Worm (Caenorhabditis elegans) whole organism, L3 larva: Measurements from ENCODE around the gene hid-1.

Source experiments
- R02D3.7 ChIP-seq: fragments of 150-350 bp; optimal IDR thresholded peaks from 2 replicates; lab custom pipeline; 2014; ENCODE audit warnings: missing biosample characterization, missing genetic modification characterization
- aly-2 ChIP-seq: fragments of 150-350 bp; optimal IDR thresholded peaks from 2 replicates; lab custom pipeline; 2014; ENCODE audit warnings: missing biosample characterization, missing genetic modification characterization
- ama-1 ChIP-seq: fragments of 150-350 bp; optimal IDR thresholded peaks from 2 replicates; lab custom pipeline; 2018
- ceh-16 ChIP-seq: sonication (generic microtip); optimal IDR thresholded peaks from 2 replicates; lab custom pipeline; 2017; ENCODE audit warnings: missing biosample characterization, missing genetic modification characterization
- ceh-28 ChIP-seq: fragments of 150-350 bp; optimal IDR thresholded peaks from 2 replicates; lab custom pipeline; 2014; ENCODE audit warnings: missing biosample characterization, missing genetic modification reagents, missing genetic modification characterization
- ceh-82 ChIP-seq: fragments of 150-350 bp; optimal IDR thresholded peaks from 2 replicates; lab custom pipeline; 2014; ENCODE audit warnings: missing biosample characterization, missing genetic modification characterization
- ceh-9 ChIP-seq: sonication (generic microtip); optimal IDR thresholded peaks from 2 replicates; lab custom pipeline; 2018; ENCODE audit warnings: missing biosample characterization, missing genetic modification characterization
- daf-12 ChIP-seq: fragments of 150-350 bp; optimal IDR thresholded peaks from 2 replicates; lab custom pipeline; 2014; ENCODE audit warnings: missing biosample characterization, missing genetic modification reagents, missing genetic modification characterization
- egl-27 ChIP-seq: sonication (generic microtip); optimal IDR thresholded peaks from 4 replicates; lab custom pipeline; 2017; ENCODE audit warnings: missing biosample characterization, missing genetic modification reagents, missing genetic modification characterization
- egl-5 ChIP-seq: fragments of 150-350 bp; optimal IDR thresholded peaks from 2 replicates; lab custom pipeline; 2017; ENCODE audit warnings: missing biosample characterization, missing genetic modification reagents, missing genetic modification characterization, inconsistent platforms
- elt-2 ChIP-seq: sonication (generic microtip); optimal IDR thresholded peaks from 2 replicates; lab custom pipeline; 2016; ENCODE audit warnings: missing genetic modification reagents, mild to moderate bottlenecking, missing genetic modification characterization, missing compliant biosample characterization
- elt-3 ChIP-seq, 3 experiments: fragments of 150-350 bp in 1 of 3; sonication (generic microtip) in 2 of 3; optimal IDR thresholded peaks; 2 replicates in 2 of 3; 4 replicates in 1 of 3; lab custom pipeline; 2014 to 2017; ENCODE audit warnings: missing biosample characterization in 3 of 3, missing genetic modification characterization in 3 of 3
- eor-1 ChIP-seq, 2 experiments: fragments of 150-350 bp; optimal IDR thresholded peaks; 2 replicates each; lab custom pipeline; 2014 to 2018; ENCODE audit warnings: missing biosample characterization in 2 of 2, missing genetic modification characterization in 2 of 2
- fkh-10 ChIP-seq: sonication (generic microtip); optimal IDR thresholded peaks from 2 replicates; lab custom pipeline; 2017; ENCODE audit warnings: missing biosample characterization, missing genetic modification reagents, missing genetic modification characterization
- fkh-2 ChIP-seq: fragments of 150-350 bp; optimal IDR thresholded peaks from 2 replicates; lab custom pipeline; 2014; ENCODE audit warnings: missing biosample characterization, missing genetic modification reagents, missing genetic modification characterization
- hmg-11 ChIP-seq: sonication (generic microtip); optimal IDR thresholded peaks from 2 replicates; lab custom pipeline; 2016; ENCODE audit warnings: missing genetic modification characterization, missing compliant biosample characterization
- jun-1 ChIP-seq: fragments of 150-350 bp; optimal IDR thresholded peaks from 2 replicates; lab custom pipeline; 2014; ENCODE audit warnings: missing biosample characterization, missing genetic modification reagents, missing genetic modification characterization
- lin-15B ChIP-seq: fragments of 150-350 bp; optimal IDR thresholded peaks from 2 replicates; lab custom pipeline; 2014; ENCODE audit warnings: missing biosample characterization, missing genetic modification characterization
- lsy-12 ChIP-seq: sonication (generic microtip); optimal IDR thresholded peaks from 2 replicates; lab custom pipeline; 2016; ENCODE audit warnings: mild to moderate bottlenecking, missing genetic modification characterization, missing compliant biosample characterization
- nfya-1 ChIP-seq: sonication (generic microtip); optimal IDR thresholded peaks from 2 replicates; lab custom pipeline; 2017; ENCODE audit warnings: missing genetic modification characterization, mild to moderate bottlenecking, missing compliant biosample characterization, antibody characterized with exemption, moderate library complexity; ENCODE audit not compliant: insufficient read depth
- nhr-11 ChIP-seq: fragments of 150-350 bp; optimal IDR thresholded peaks from 2 replicates; lab custom pipeline; 2014; ENCODE audit warnings: missing biosample characterization, missing genetic modification characterization
- nhr-12 ChIP-seq: fragments of 150-350 bp; optimal IDR thresholded peaks from 2 replicates; lab custom pipeline; 2014; ENCODE audit warnings: missing biosample characterization, missing genetic modification characterization
- nhr-23 ChIP-seq: fragments of 150-350 bp; optimal IDR thresholded peaks from 2 replicates; lab custom pipeline; 2014; ENCODE audit warnings: missing biosample characterization, missing genetic modification reagents, missing genetic modification characterization
- nhr-237 ChIP-seq: fragments of 150-350 bp; optimal IDR thresholded peaks from 2 replicates; lab custom pipeline; 2014; ENCODE audit warnings: missing biosample characterization, missing genetic modification characterization
- nhr-25 ChIP-seq: sonication (generic microtip); optimal IDR thresholded peaks from 2 replicates; lab custom pipeline; 2017; ENCODE audit warnings: missing biosample characterization, missing genetic modification characterization
- nhr-28 ChIP-seq: fragments of 150-350 bp; optimal IDR thresholded peaks from 2 replicates; lab custom pipeline; 2014; ENCODE audit warnings: missing biosample characterization, missing genetic modification characterization
- nhr-43 ChIP-seq: sonication (generic microtip); optimal IDR thresholded peaks from 2 replicates; lab custom pipeline; 2016; ENCODE audit warnings: mild to moderate bottlenecking, missing genetic modification characterization, missing compliant biosample characterization; ENCODE audit not compliant: poor library complexity, severe bottlenecking
- nhr-67 ChIP-seq: fragments of 150-350 bp; optimal IDR thresholded peaks from 2 replicates; lab custom pipeline; 2014; ENCODE audit warnings: missing biosample characterization, missing genetic modification characterization
- nhr-76 ChIP-seq: fragments of 150-350 bp; sonication (generic microtip); optimal IDR thresholded peaks from 5 replicates; lab custom pipeline; 2014; ENCODE audit warnings: missing biosample characterization, missing genetic modification characterization
- nhr-77 ChIP-seq: fragments of 150-350 bp; optimal IDR thresholded peaks from 2 replicates; lab custom pipeline; 2014; ENCODE audit warnings: missing biosample characterization, missing genetic modification characterization
- pha-4 ChIP-seq: fragments of 150-350 bp; optimal IDR thresholded peaks from 2 replicates; lab custom pipeline; 2014; ENCODE audit warnings: missing biosample characterization, missing genetic modification reagents, missing genetic modification characterization
- pqm-1 ChIP-seq: fragments of 150-350 bp; optimal IDR thresholded peaks from 2 replicates; lab custom pipeline; 2017; ENCODE audit warnings: missing biosample characterization, missing genetic modification characterization, inconsistent platforms
- sea-2 ChIP-seq: fragments of 150-350 bp; sonication (generic microtip); optimal IDR thresholded peaks from 4 replicates; lab custom pipeline; 2014; ENCODE audit warnings: missing biosample characterization, missing genetic modification reagents, missing genetic modification characterization
- skn-1 ChIP-seq: fragments of 150-350 bp; optimal IDR thresholded peaks from 2 replicates; lab custom pipeline; 2014; ENCODE audit warnings: missing biosample characterization, missing genetic modification characterization
- snpc-4 ChIP-seq: fragments of 150-350 bp; optimal IDR thresholded peaks from 2 replicates; lab custom pipeline; 2014; ENCODE audit warnings: missing biosample characterization, missing genetic modification characterization
- unc-62 ChIP-seq: fragments of 150-350 bp; sonication (generic microtip); optimal IDR thresholded peaks from 4 replicates; lab custom pipeline; 2014; ENCODE audit warnings: missing biosample characterization, missing genetic modification reagents, missing genetic modification characterization
- zag-1 ChIP-seq: fragments of 150-350 bp; optimal IDR thresholded peaks from 2 replicates; lab custom pipeline; 2014; ENCODE audit warnings: missing biosample characterization, missing genetic modification characterization
- ztf-11 ChIP-seq: fragments of 150-350 bp; optimal IDR thresholded peaks from 2 replicates; lab custom pipeline; 2014; ENCODE audit warnings: missing biosample characterization, missing genetic modification characterization
- ztf-4 ChIP-seq: fragments of 150-350 bp; optimal IDR thresholded peaks from 2 replicates; lab custom pipeline; 2014; ENCODE audit warnings: missing biosample characterization, missing genetic modification characterization

hid-1 gene

ce11 chrX:2527877-2528276 is 39.0 kb downstream of the hid-1 start:
- TF ChIP-seq elt-2 (tag; lab: Kevin White, UChicago): peak; percentile 13
- TF ChIP-seq ztf-4 (tag; lab: Kevin White, UChicago): peak; percentile 2
- no peak for TF ChIP-seq ceh-9
- peak; percentile 9 for TF ChIP-seq nhr-43
- no peak for TF ChIP-seq sea-2 (GFP tag; lab: Kevin White, UChicago)
- peak; percentile 19 for TF ChIP-seq skn-1 (tag; lab: Kevin White, UChicago)
- TF ChIP-seq hmg-11 (tag; lab: Kevin White, UChicago): peak; percentile 77
- TF ChIP-seq nfya-1 (tag; lab: Kevin White, UChicago): peak; percentile 52
- TF ChIP-seq jun-1 (tag; lab: Kevin White, UChicago): no peak
- peak; percentile 33 for TF ChIP-seq pha-4

ce11 chrX:2531276-2531675 is 42.4 kb downstream of the hid-1 start:
- TF ChIP-seq elt-2 (tag; lab: Kevin White, UChicago) (peak; percentile 54), R02D3.7 (no peak), nfya-1 (tag; lab: Kevin White, UChicago) (peak; percentile 16), ztf-11 (no peak), pha-4 (peak; percentile 14), daf-12 (tag; lab: Kevin White, UChicago) (no peak), nhr-76 (tag; lab: Kevin White, UChicago) (no peak), hmg-11 (tag; lab: Kevin White, UChicago) (no peak), nhr-77 (tag; lab: Kevin White, UChicago) (no peak), eor-1 (tag; optimal IDR thresholded peaks at IDR 0.05; lab: Kevin White, UChicago) (no peak), ceh-82 (tag; lab: Kevin White, UChicago) (no peak), aly-2 (tag; lab: Kevin White, UChicago) (no peak), egl-27 (tag; lab: Kevin White, UChicago) (no peak), egl-5 (tag; lab: Kevin White, UChicago) (no peak), nhr-28 (tag; lab: Kevin White, UChicago) (no peak), elt-3 (tag; optimal IDR thresholded peaks at IDR 0.05; lab: Kevin White, UChicago) (no peak), unc-62 (GFP tag; lab: Kevin White, UChicago) (no peak), lsy-12 (tag; lab: Kevin White, UChicago) (peak; percentile 0), nhr-25 (tag; lab: Kevin White, UChicago) (peak; percentile 26), nhr-23 (tag; lab: Kevin White, UChicago) (no peak), nhr-11 (tag; lab: Kevin White, UChicago) (no peak), nhr-43 (peak; percentile 55), ceh-28 (tag; lab: Kevin White, UChicago) (no peak), pqm-1 (tag; lab: Kevin White, UChicago) (peak; percentile 34), fkh-2 (tag; lab: Kevin White, UChicago) (no peak), nhr-12 (tag; lab: Kevin White, UChicago) (no peak)

- TF ChIP-seq ztf-4 (tag; lab: Kevin White, UChicago): no peak
- TF ChIP-seq ceh-9: no peak
- no peak for TF ChIP-seq fkh-10 (GFP tag; lab: Kevin White, UChicago)
- TF ChIP-seq hmg-11 (tag; lab: Kevin White, UChicago): no peak
- no peak for TF ChIP-seq nhr-237 (tag; lab: Kevin White, UChicago)
- TF ChIP-seq nhr-11 (tag; lab: Kevin White, UChicago): no peak
- TF ChIP-seq nfya-1 (tag; lab: Kevin White, UChicago): no peak
- no peak for TF ChIP-seq nhr-67 (tag; lab: Kevin White, UChicago)
- TF ChIP-seq snpc-4 (tag; lab: Kevin White, UChicago): no peak
- no peak for TF ChIP-seq aly-2 (tag; lab: Kevin White, UChicago)
- no peak for TF ChIP-seq ceh-16 (tag; lab: Kevin White, UChicago)
- no peak for TF ChIP-seq lin-15B
- TF ChIP-seq ama-1: no peak
- TF ChIP-seq sea-2 (GFP tag; lab: Kevin White, UChicago): no peak
- TF ChIP-seq zag-1: no peak
- TF ChIP-seq lsy-12 (tag; lab: Kevin White, UChicago): no peak
These were observed 43.5 kb downstream of the hid-1 start, which contains the start of gene tbc-12 for ce11 chrX:2532357-2532756. Gene tbc-12 (minus strand): TSS chrX:2532457.
